Fruit fly (Drosophila melanogaster): ENCODE measurements around the gene Elo68alpha.

DNA sequence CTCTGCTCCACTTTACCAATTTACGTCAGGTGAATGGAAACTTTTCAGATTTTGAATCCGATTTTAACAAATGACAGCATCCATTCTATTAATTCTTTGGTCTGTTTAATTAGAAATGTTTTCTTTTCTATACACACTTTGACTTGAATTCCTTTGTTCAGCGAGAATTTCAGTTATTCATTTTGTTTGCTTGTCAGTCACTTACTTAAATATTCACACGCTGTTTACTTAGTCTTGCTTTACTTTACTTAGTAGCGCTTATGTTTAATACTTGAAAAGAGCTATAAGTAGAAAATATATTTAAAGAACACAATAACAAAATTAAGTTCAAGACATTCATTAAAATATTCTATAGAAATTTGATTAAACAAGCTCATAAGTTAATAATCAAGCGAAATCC, 4.6 kb upstream of the Elo68alpha start, which contains the start of gene CG32073:
- no peak for TF ChIP-seq usp (GFP tag; optimal IDR thresholded peaks at IDR 0.05)
- TF ChIP-seq EcR (GFP tag; optimal IDR thresholded peaks at IDR 0.05): no peak
- no peak for TF ChIP-seq pan (optimal IDR thresholded peaks at IDR 0.05)
- no peak for TF ChIP-seq CG8478 (optimal IDR thresholded peaks at IDR 0.05)
- no peak for TF ChIP-seq psq (optimal IDR thresholded peaks at IDR 0.05)
- no peak for TF ChIP-seq Dll (optimal IDR thresholded peaks at IDR 0.05)

All from whole organism.